Fruit fly (Drosophila melanogaster) whole organism, prepupa: ENCODE data around the gene Xrcc2.

ENCODE experiments used
- CG10631 ChIP-seq: fragments of 200-800 bp; sonication (Bioruptor generic); optimal IDR thresholded peaks from 2 replicates; lab custom pipeline; 2016; ENCODE audit warnings: missing biosample characterization, missing genetic modification characterization
- CG10669 ChIP-seq: fragments of 200-800 bp; sonication (Bioruptor generic); optimal IDR thresholded peaks from 3 replicates; lab custom pipeline; 2018; ENCODE audit warnings: missing biosample characterization, mild to moderate bottlenecking, missing genetic modification characterization, moderate library complexity
- CG11294 ChIP-seq: fragments of 200-800 bp; sonication (Bioruptor generic); IDR thresholded peaks from 2 replicates; pipeline ENCODE4 v1.3.6; 2022; ENCODE audit warnings: missing biosample characterization, missing genetic modification characterization
- CG11762 ChIP-seq: fragments of 200-800 bp; sonication (Bioruptor generic); optimal IDR thresholded peaks from 3 replicates; lab custom pipeline; 2016; ENCODE audit warnings: missing biosample characterization, missing genetic modification characterization; ENCODE audit not compliant: insufficient read depth
- CG15336 ChIP-seq: fragments of 200-800 bp; sonication (Bioruptor generic); IDR thresholded peaks from 2 replicates; pipeline ENCODE4 v1.3.6; 2022; ENCODE audit warnings: missing biosample characterization, missing genetic modification characterization
- CG1621 ChIP-seq: fragments of 200-800 bp; sonication (Bioruptor generic); optimal IDR thresholded peaks from 3 replicates; lab custom pipeline; 2018; ENCODE audit warnings: missing biosample characterization, mild to moderate bottlenecking, missing genetic modification characterization
- CG3032 ChIP-seq: fragments of 200-800 bp; optimal IDR thresholded peaks from 2 replicates; lab custom pipeline; 2019; ENCODE audit warnings: missing biosample characterization, mild to moderate bottlenecking, missing genetic modification characterization, moderate library complexity
- CG32006 ChIP-seq: fragments of 200-800 bp; sonication (Bioruptor generic); optimal IDR thresholded peaks from 3 replicates; lab custom pipeline; 2017; ENCODE audit warnings: missing biosample characterization, mild to moderate bottlenecking, missing genetic modification characterization
- CG34406 ChIP-seq: fragments of 200-800 bp; sonication (Bioruptor generic); optimal IDR thresholded peaks from 3 replicates; lab custom pipeline; 2016; ENCODE audit warnings: missing biosample characterization, missing genetic modification characterization
- CG3919 ChIP-seq: fragments of 200-800 bp; sonication (Bioruptor generic); optimal IDR thresholded peaks from 3 replicates; lab custom pipeline; 2016; ENCODE audit warnings: missing biosample characterization, missing genetic modification characterization
- CG4318 ChIP-seq: fragments of 200-800 bp; sonication (Bioruptor generic); optimal IDR thresholded peaks from 3 replicates; lab custom pipeline; 2017; ENCODE audit warnings: missing biosample characterization, mild to moderate bottlenecking, missing genetic modification characterization
- CG6808 ChIP-seq: fragments of 200-800 bp; sonication (Bioruptor generic); optimal IDR thresholded peaks from 3 replicates; lab custom pipeline; 2017; ENCODE audit warnings: missing biosample characterization, missing genetic modification characterization, mild to moderate bottlenecking, moderate library complexity, missing genetic modification reagents
- CG6854 ChIP-seq: fragments of 200-800 bp; sonication (Bioruptor generic); optimal IDR thresholded peaks from 2 replicates; lab custom pipeline; 2017; ENCODE audit warnings: missing biosample characterization, mild to moderate bottlenecking, missing genetic modification characterization
- CG7368 ChIP-seq: fragments of 200-800 bp; sonication (Bioruptor generic); optimal IDR thresholded peaks from 3 replicates; lab custom pipeline; 2016; ENCODE audit warnings: missing biosample characterization, missing genetic modification characterization
- CG8119 ChIP-seq: fragments of 200-800 bp; sonication (Bioruptor generic); IDR thresholded peaks from 3 replicates; pipeline ENCODE4 v1.3.6; 2022; ENCODE audit warnings: missing biosample characterization, missing genetic modification characterization
- CG8319 ChIP-seq: fragments of 200-800 bp; sonication (Bioruptor generic); optimal IDR thresholded peaks from 3 replicates; lab custom pipeline; 2016; ENCODE audit warnings: missing biosample characterization, missing genetic modification characterization
- CG8632 ChIP-seq: fragments of 200-800 bp; sonication (Bioruptor generic); optimal IDR thresholded peaks from 3 replicates; lab custom pipeline; 2016; ENCODE audit warnings: missing biosample characterization, missing genetic modification characterization
- CG9139 ChIP-seq: fragments of 200-800 bp; sonication (Bioruptor generic); optimal IDR thresholded peaks from 3 replicates; lab custom pipeline; 2017; ENCODE audit warnings: missing biosample characterization, mild to moderate bottlenecking, missing genetic modification characterization
- Eip75B ChIP-seq: fragments of 200-800 bp; sonication (Bioruptor generic); optimal IDR thresholded peaks from 3 replicates; lab custom pipeline; 2016; ENCODE audit warnings: missing biosample characterization, missing genetic modification characterization
- Eip78C ChIP-seq: fragments of 200-800 bp; sonication (Bioruptor generic); peaks from one replicate; lab custom pipeline; 2016; ENCODE audit warnings: missing biosample characterization, missing genetic modification characterization
- Ets21C ChIP-seq: fragments of 200-800 bp; sonication (Bioruptor generic); optimal IDR thresholded peaks from 3 replicates; lab custom pipeline; 2016; ENCODE audit warnings: missing biosample characterization, missing genetic modification characterization
- Ets96B ChIP-seq: fragments of 200-800 bp; optimal IDR thresholded peaks from 2 replicates; lab custom pipeline; 2019; ENCODE audit warnings: missing biosample characterization, mild to moderate bottlenecking, missing genetic modification characterization, moderate library complexity
- Gug ChIP-seq: fragments of 200-800 bp; sonication (Bioruptor generic); IDR thresholded peaks from 2 replicates; pipeline ENCODE4 v1.3.6; 2022; ENCODE audit warnings: missing biosample characterization, missing genetic modification characterization
- Hr38 ChIP-seq: sonication (Bioruptor generic); optimal IDR thresholded peaks from 2 replicates; lab custom pipeline; 2016; ENCODE audit warnings: missing biosample characterization, missing genetic modification characterization
- Hr39 ChIP-seq: fragments of 200-800 bp; sonication (Bioruptor generic); optimal IDR thresholded peaks from 2 replicates; lab custom pipeline; 2016; ENCODE audit warnings: missing biosample characterization, missing genetic modification characterization
- Lpt ChIP-seq: fragments of 200-800 bp; sonication (Bioruptor generic); optimal IDR thresholded peaks from 3 replicates; lab custom pipeline; 2016; ENCODE audit warnings: missing biosample characterization, missing genetic modification characterization
- Met ChIP-seq: fragments of 200-800 bp; sonication (Bioruptor generic); optimal IDR thresholded peaks from 3 replicates; lab custom pipeline; 2016; ENCODE audit warnings: missing biosample characterization, missing genetic modification characterization
- OdsH ChIP-seq: fragments of 200-800 bp; sonication (Bioruptor generic); optimal IDR thresholded peaks from 3 replicates; lab custom pipeline; 2016; ENCODE audit warnings: missing biosample characterization, missing genetic modification characterization
- Sox102F ChIP-seq: fragments of 200-800 bp; sonication (Bioruptor generic); optimal IDR thresholded peaks from 2 replicates; lab custom pipeline; 2016; ENCODE audit warnings: missing biosample characterization, mild to moderate bottlenecking, missing genetic modification characterization
- Sox14 ChIP-seq: fragments of 200-800 bp; sonication (Bioruptor generic); optimal IDR thresholded peaks from 3 replicates; lab custom pipeline; 2016; ENCODE audit warnings: missing biosample characterization, missing genetic modification characterization
- Sox15 ChIP-seq: fragments of 200-800 bp; sonication (Bioruptor generic); optimal IDR thresholded peaks from 3 replicates; lab custom pipeline; 2016; ENCODE audit warnings: missing biosample characterization, missing genetic modification characterization
- acj6 ChIP-seq: fragments of 200-800 bp; sonication (Bioruptor generic); optimal IDR thresholded peaks from 3 replicates; lab custom pipeline; 2016; ENCODE audit warnings: missing biosample characterization, missing genetic modification characterization
- cyc ChIP-seq: fragments of 200-800 bp; sonication (Bioruptor generic); optimal IDR thresholded peaks from 3 replicates; lab custom pipeline; 2016; ENCODE audit warnings: missing biosample characterization, missing genetic modification characterization
- dac ChIP-seq: fragments of 200-800 bp; sonication (Bioruptor generic); optimal IDR thresholded peaks from 2 replicates; lab custom pipeline; 2017; ENCODE audit warnings: missing biosample characterization, mild to moderate bottlenecking, missing genetic modification characterization
- dsx ChIP-seq: fragments of 200-800 bp; optimal IDR thresholded peaks from 3 replicates; lab custom pipeline; 2019; ENCODE audit warnings: missing biosample characterization, mild to moderate bottlenecking, missing genetic modification characterization, moderate library complexity; ENCODE audit not compliant: poor library complexity, severe bottlenecking
- esn ChIP-seq: fragments of 200-800 bp; sonication (Bioruptor generic); optimal IDR thresholded peaks from 2 replicates; lab custom pipeline; 2016; ENCODE audit warnings: missing biosample characterization, mild to moderate bottlenecking, missing genetic modification characterization, moderate library complexity
- fd59A ChIP-seq: fragments of 200-800 bp; sonication (Bioruptor generic); optimal IDR thresholded peaks from 2 replicates; lab custom pipeline; 2017; ENCODE audit warnings: missing biosample characterization, mild to moderate bottlenecking, missing genetic modification characterization, missing genetic modification reagents
- fd85E ChIP-seq: fragments of 200-800 bp; sonication (Bioruptor generic); optimal IDR thresholded peaks from 3 replicates; lab custom pipeline; 2016; ENCODE audit warnings: missing biosample characterization, missing genetic modification characterization
- fkh ChIP-seq: fragments of 200-800 bp; sonication (Bioruptor generic); optimal IDR thresholded peaks from 3 replicates; lab custom pipeline; 2017; ENCODE audit warnings: missing biosample characterization, mild to moderate bottlenecking, missing genetic modification characterization, moderate library complexity
- lz ChIP-seq: fragments of 200-800 bp; sonication (Bioruptor generic); optimal IDR thresholded peaks from 3 replicates; lab custom pipeline; 2016; ENCODE audit warnings: missing biosample characterization, missing genetic modification characterization
- net ChIP-seq: fragments of 200-800 bp; sonication (Bioruptor generic); optimal IDR thresholded peaks from 3 replicates; lab custom pipeline; 2016; ENCODE audit warnings: missing biosample characterization, missing genetic modification characterization
- pdm3 ChIP-seq: fragments of 200-800 bp; sonication (Bioruptor generic); optimal IDR thresholded peaks from 3 replicates; lab custom pipeline; 2016; ENCODE audit warnings: missing biosample characterization, missing genetic modification characterization
- spab ChIP-seq: fragments of 200-800 bp; sonication (Bioruptor generic); optimal IDR thresholded peaks from 2 replicates; lab custom pipeline; 2017; ENCODE audit warnings: missing biosample characterization, mild to moderate bottlenecking, missing genetic modification characterization, missing genetic modification reagents
- ss ChIP-seq, 2 experiments: fragments of 200-800 bp; sonication (Bioruptor generic); optimal IDR thresholded peaks; 2 replicates in 1 of 2; 3 replicates in 1 of 2; lab custom pipeline; 2017 to 2018; ENCODE audit warnings: mild to moderate bottlenecking in 2 of 2, missing biosample characterization in 2 of 2, missing genetic modification characterization in 2 of 2, moderate library complexity in 1 of 2
- svp ChIP-seq: fragments of 200-800 bp; sonication (Bioruptor generic); peaks from one replicate; lab custom pipeline; 2016; ENCODE audit warnings: missing biosample characterization, missing genetic modification characterization
- topi ChIP-seq: fragments of 200-800 bp; sonication (Bioruptor generic); optimal IDR thresholded peaks from 3 replicates; lab custom pipeline; 2016; ENCODE audit warnings: missing biosample characterization, missing genetic modification characterization

Xrcc2 gene

dm6 chrX:18537066-18537759 lies 37.3 kb downstream of the Xrcc2 start:
- no peak for TF ChIP-seq CG11762 (GFP tag; lab: Kevin White, UChicago)
- TF ChIP-seq lz (GFP tag; lab: Kevin White, UChicago): peak; percentile 1
- no peak for TF ChIP-seq CG7368 (GFP tag; lab: Kevin White, UChicago)
- TF ChIP-seq CG3032 (tag; lab: Kevin White, UChicago): peak; percentile 57
- TF ChIP-seq CG10631 (GFP tag; lab: Kevin White, UChicago): peak; percentile 35
- peak; percentile 47 for TF ChIP-seq Eip78C (GFP tag; lab: Kevin White, UChicago)
- TF ChIP-seq svp: peak; percentile 72
- peak; percentile 24 to 80 for TF ChIP-seq ss (GFP tag; optimal IDR thresholded peaks at IDR 0.05; lab: Kevin White, UChicago)
- TF ChIP-seq Met: peak; percentile 21
- TF ChIP-seq CG11294 (GFP tag; lab: Robert Waterston, UW): no peak
- TF ChIP-seq CG15336 (GFP tag; lab: Robert Waterston, UW): no peak
- TF ChIP-seq CG34406 (GFP tag; lab: Kevin White, UChicago): peak; percentile 1
- peak; percentile 8 for TF ChIP-seq OdsH (GFP tag; lab: Kevin White, UChicago)
- TF ChIP-seq CG10669 (GFP tag; lab: Kevin White, UChicago): peak; percentile 43
- TF ChIP-seq Hr39 (GFP tag; lab: Kevin White, UChicago): no peak
- peak; percentile 45 for TF ChIP-seq CG6808 (GFP tag; lab: Kevin White, UChicago)
- peak; percentile 12 for TF ChIP-seq spab
- peak; percentile 52 for TF ChIP-seq fd59A (GFP tag; lab: Kevin White, UChicago)
- TF ChIP-seq Ets96B (tag; lab: Kevin White, UChicago): peak; percentile 32
- TF ChIP-seq dsx (GFP tag; lab: Kevin White, UChicago): peak; percentile 44
- no peak for TF ChIP-seq CG32006
- no peak for TF ChIP-seq fd85E (GFP tag; lab: Kevin White, UChicago)
- TF ChIP-seq, all 60 proteins: peak for 15

dm6 chrX:18538204-18538864 lies 38.4 kb downstream of the Xrcc2 start:
- TF ChIP-seq Sox15 (peak; percentile 70), CG6854 (GFP tag; lab: Kevin White, UChicago) (peak; percentile 53), Lpt (GFP tag; lab: Kevin White, UChicago) (no peak), net (GFP tag; lab: Kevin White, UChicago) (peak; percentile 62), Ets96B (tag; lab: Kevin White, UChicago) (peak; percentile 75), OdsH (GFP tag; lab: Kevin White, UChicago) (peak; percentile 75), CG10631 (GFP tag; lab: Kevin White, UChicago) (peak; percentile 62), acj6 (peak; percentile 55), Sox14 (GFP tag; lab: Kevin White, UChicago) (peak; percentile 74), CG11294 (GFP tag; lab: Robert Waterston, UW) (no peak), CG3919 (GFP tag; lab: Kevin White, UChicago) (peak; percentile 75), Gug (GFP tag; lab: Robert Waterston, UW) (no peak), dac (GFP tag; lab: Kevin White, UChicago) (no peak), Met (peak; percentile 72), fkh (no peak), Eip75B (GFP tag; lab: Kevin White, UChicago) (peak; percentile 63), topi (GFP tag; lab: Kevin White, UChicago) (peak; percentile 64), svp (peak; percentile 87), CG8632 (GFP tag; lab: Kevin White, UChicago) (peak; percentile 68), CG9139 (GFP tag; lab: Kevin White, UChicago) (no peak), lz (GFP tag; lab: Kevin White, UChicago) (peak; percentile 73), pdm3 (peak; percentile 71), CG4318 (GFP tag; lab: Kevin White, UChicago) (peak; percentile 28), Hr38 (GFP tag; lab: Kevin White, UChicago) (no peak), esn (peak; percentile 63), CG8319 (GFP tag; lab: Kevin White, UChicago) (peak; percentile 69), Sox102F (GFP tag; lab: Kevin White, UChicago) (peak; percentile 52), CG32006 (peak; percentile 57), cyc (GFP tag; lab: Kevin White, UChicago) (peak; percentile 71), CG8119 (0 out of 3 replicates have a peak, but pooled peaks have one; percentile 24), CG1621 (peak; percentile 53), Ets21C (GFP tag; lab: Kevin White, UChicago) (peak; percentile 53), CG15336 (GFP tag; lab: Robert Waterston, UW) (no peak), CG6808 (GFP tag; lab: Kevin White, UChicago) (peak; percentile 67), ss (GFP tag; optimal IDR thresholded peaks at IDR 0.05; lab: Kevin White, UChicago) (peak; percentile 54 to 68)
